Fruit fly (Drosophila melanogaster) whole organism, embryonic: ENCODE data around the gene CG12289.
A peak's percentile ranks its signal among the peaks of the same experiment; 100 is the strongest.

ENCODE experiments used
- Blimp-1 ChIP-seq: fragments of 200-800 bp; sonication (Bioruptor generic); optimal IDR thresholded peaks from 3 replicates; lab custom pipeline; 2018; ENCODE audit warnings: missing biosample characterization, missing genetic modification characterization, mild to moderate bottlenecking, moderate library complexity, missing genetic modification reagents
- CG10431 ChIP-seq: fragments of 200-800 bp; sonication (Bioruptor generic); optimal IDR thresholded peaks from 3 replicates; lab custom pipeline; 2018; ENCODE audit warnings: missing biosample characterization, mild to moderate bottlenecking, missing genetic modification characterization
- CG10543 ChIP-seq: fragments of 200-800 bp; sonication (Bioruptor generic); optimal IDR thresholded peaks from 3 replicates; lab custom pipeline; 2017; ENCODE audit warnings: missing biosample characterization, mild to moderate bottlenecking, missing genetic modification characterization, moderate library complexity
- CG11696 ChIP-seq: fragments of 200-800 bp; sonication (Bioruptor generic); IDR thresholded peaks from 2 replicates; pipeline ENCODE4 v1.3.6; 2022; ENCODE audit warnings: missing biosample characterization, missing genetic modification characterization
- CG12659 ChIP-seq: fragments of 200-800 bp; sonication (Bioruptor generic); optimal IDR thresholded peaks from 3 replicates; lab custom pipeline; 2017; ENCODE audit warnings: mild to moderate bottlenecking, missing biosample characterization, missing genetic modification reagents, missing genetic modification characterization
- CG14710 ChIP-seq: fragments of 200-800 bp; sonication (Bioruptor generic); optimal IDR thresholded peaks from 3 replicates; lab custom pipeline; 2019; ENCODE audit warnings: missing biosample characterization, mild to moderate bottlenecking, missing genetic modification characterization, moderate library complexity
- CG15269 ChIP-seq: fragments of 200-800 bp; sonication (Bioruptor generic); optimal IDR thresholded peaks from 2 replicates; lab custom pipeline; 2018; ENCODE audit warnings: missing biosample characterization, mild to moderate bottlenecking, missing genetic modification characterization, moderate library complexity
- CG17359 ChIP-seq: fragments of 200-800 bp; sonication (Bioruptor generic); optimal IDR thresholded peaks from 3 replicates; lab custom pipeline; 2018; ENCODE audit warnings: missing biosample characterization, mild to moderate bottlenecking, missing genetic modification characterization, moderate library complexity
- CG17361 ChIP-seq: fragments of 200-800 bp; sonication (Bioruptor generic); IDR thresholded peaks from 3 replicates; pipeline ENCODE4 v1.3.6; 2022; ENCODE audit warnings: missing biosample characterization, missing genetic modification characterization
- CG17568 ChIP-seq: fragments of 200-800 bp; sonication (Bioruptor generic); optimal IDR thresholded peaks from 2 replicates; lab custom pipeline; 2018; ENCODE audit warnings: missing biosample characterization, mild to moderate bottlenecking, missing genetic modification characterization, moderate library complexity
- CG3163 ChIP-seq: fragments of 200-800 bp; sonication (Bioruptor generic); optimal IDR thresholded peaks from 3 replicates; lab custom pipeline; 2016; ENCODE audit warnings: missing biosample characterization, missing genetic modification characterization
- CG5180 ChIP-seq: fragments of 200-800 bp; sonication (Bioruptor generic); optimal IDR thresholded peaks from 3 replicates; lab custom pipeline; 2017; ENCODE audit warnings: missing biosample characterization, missing genetic modification characterization, mild to moderate bottlenecking, moderate library complexity, missing genetic modification reagents
- CG6813 ChIP-seq: fragments of 200-800 bp; sonication (Bioruptor generic); optimal IDR thresholded peaks from 2 replicates; lab custom pipeline; 2017; ENCODE audit warnings: missing biosample characterization, missing genetic modification characterization, mild to moderate bottlenecking, moderate library complexity, missing genetic modification reagents
- CG7786 ChIP-seq: fragments of 200-800 bp; sonication (Bioruptor generic); optimal IDR thresholded peaks from 2 replicates; lab custom pipeline; 2016; ENCODE audit warnings: missing biosample characterization, missing genetic modification characterization
- CG7839 ChIP-seq: fragments of 200-800 bp; sonication (Bioruptor generic); optimal IDR thresholded peaks from 3 replicates; lab custom pipeline; 2018; ENCODE audit warnings: missing biosample characterization, mild to moderate bottlenecking, missing genetic modification characterization, moderate library complexity
- CG8388 ChIP-seq: fragments of 200-800 bp; sonication (Bioruptor generic); optimal IDR thresholded peaks from 2 replicates; lab custom pipeline; 2019; ENCODE audit warnings: missing biosample characterization, mild to moderate bottlenecking, missing genetic modification characterization, moderate library complexity
- CG9437 ChIP-seq: fragments of 200-800 bp; sonication (Bioruptor generic); optimal IDR thresholded peaks from 2 replicates; lab custom pipeline; 2018; ENCODE audit warnings: missing biosample characterization, mild to moderate bottlenecking, missing genetic modification characterization
- D19B ChIP-seq: fragments of 200-800 bp; sonication (Bioruptor generic); optimal IDR thresholded peaks from 2 replicates; lab custom pipeline; 2017; ENCODE audit warnings: missing biosample characterization, mild to moderate bottlenecking, missing genetic modification characterization
- Dll ChIP-seq: fragments of 200-800 bp; sonication (Bioruptor generic); IDR thresholded peaks from 4 replicates; pipeline ENCODE4 v1.3.6; 2022; ENCODE audit warnings: missing biosample characterization, missing genetic modification characterization; ENCODE audit not compliant: partially characterized antibody
- Ets97D ChIP-seq: fragments of 200-800 bp; sonication (Bioruptor generic); optimal IDR thresholded peaks from 3 replicates; lab custom pipeline; 2016; ENCODE audit warnings: missing biosample characterization, missing genetic modification characterization
- GATAe ChIP-seq: fragments of 200-800 bp; sonication (Bioruptor generic); conservative IDR thresholded peaks from 2 replicates; pipeline ENCODE4 v1.3.6; 2022; ENCODE audit warnings: missing biosample characterization, missing genetic modification characterization
- Hmr ChIP-seq: fragments of 200-800 bp; sonication (Bioruptor generic); optimal IDR thresholded peaks from 3 replicates; lab custom pipeline; 2017; ENCODE audit warnings: mild to moderate bottlenecking, missing biosample characterization, missing genetic modification reagents, missing genetic modification characterization
- Hmx ChIP-seq: fragments of 200-800 bp; sonication (Bioruptor generic); optimal IDR thresholded peaks from 2 replicates; lab custom pipeline; 2016; ENCODE audit warnings: missing biosample characterization, missing genetic modification characterization
- NC2α ChIP-seq: fragments of 200-800 bp; sonication (Bioruptor generic); optimal IDR thresholded peaks from 2 replicates; lab custom pipeline; 2016; ENCODE audit warnings: missing biosample characterization, missing genetic modification characterization
- Pdp1 ChIP-seq, 2 experiments: fragments of 200-800 bp; sonication (Bioruptor generic); optimal IDR thresholded peaks; 3 replicates each; lab custom pipeline; 2016; ENCODE audit warnings: missing biosample characterization in 2 of 2, missing genetic modification characterization in 2 of 2, mild to moderate bottlenecking in 1 of 2, moderate library complexity in 1 of 2
- ac ChIP-seq: fragments of 200-800 bp; sonication (Bioruptor generic); optimal IDR thresholded peaks from 3 replicates; lab custom pipeline; 2017; ENCODE audit warnings: missing biosample characterization, mild to moderate bottlenecking, missing genetic modification characterization
- ash1 ChIP-seq: fragments of 200-800 bp; sonication (Bioruptor generic); optimal IDR thresholded peaks from 2 replicates; lab custom pipeline; 2018; ENCODE audit warnings: missing biosample characterization, mild to moderate bottlenecking, missing genetic modification characterization
- az2 ChIP-seq: fragments of 200-800 bp; sonication (Bioruptor generic); optimal IDR thresholded peaks from 3 replicates; lab custom pipeline; 2016; ENCODE audit warnings: missing biosample characterization, missing genetic modification characterization
- bigmax ChIP-seq: fragments of 200-800 bp; sonication (Bioruptor generic); optimal IDR thresholded peaks from 2 replicates; lab custom pipeline; 2018; ENCODE audit warnings: missing biosample characterization, mild to moderate bottlenecking, missing genetic modification characterization
- chn ChIP-seq: fragments of 200-800 bp; sonication (Bioruptor generic); optimal IDR thresholded peaks from 2 replicates; lab custom pipeline; 2016; ENCODE audit warnings: missing biosample characterization, missing genetic modification characterization
- croc ChIP-seq: fragments of 200-800 bp; sonication (Bioruptor generic); conservative IDR thresholded peaks from 3 replicates; pipeline ENCODE4 v1.3.6; 2022; ENCODE audit warnings: missing biosample characterization, missing genetic modification characterization
- disco-r ChIP-seq: fragments of 200-800 bp; sonication (Bioruptor generic); optimal IDR thresholded peaks from 2 replicates; lab custom pipeline; 2016; ENCODE audit warnings: missing biosample characterization, missing genetic modification characterization
- fd64A ChIP-seq: fragments of 200-800 bp; sonication (Bioruptor generic); optimal IDR thresholded peaks from 3 replicates; lab custom pipeline; 2018; ENCODE audit warnings: missing biosample characterization, mild to moderate bottlenecking, missing genetic modification characterization
- fd96Cb ChIP-seq: fragments of 200-800 bp; sonication (Bioruptor generic); optimal IDR thresholded peaks from 2 replicates; lab custom pipeline; 2018; ENCODE audit warnings: missing biosample characterization, mild to moderate bottlenecking, missing genetic modification characterization, moderate library complexity
- inv ChIP-seq: fragments of 200-800 bp; sonication (Bioruptor generic); IDR thresholded peaks from 2 replicates; pipeline ENCODE4 v1.3.6; 2022; ENCODE audit warnings: missing biosample characterization, missing genetic modification characterization; ENCODE audit not compliant: partially characterized antibody
- klu ChIP-seq: fragments of 200-800 bp; sonication (Bioruptor generic); IDR thresholded peaks from 2 replicates; pipeline ENCODE4 v1.3.6; 2022; ENCODE audit warnings: missing biosample characterization, missing genetic modification characterization
- lola ChIP-seq, 3 experiments: fragments of >200 bp in 2 of 3; fragments of 200-800 bp in 1 of 3; sonication (Bioruptor generic) in 1 of 3; optimal IDR thresholded peaks; 2 replicates each; lab custom pipeline; 2017 to 2019; ENCODE audit warnings: missing biosample characterization in 3 of 3, missing genetic modification characterization in 3 of 3, mild to moderate bottlenecking in 1 of 3, moderate library complexity in 1 of 3
- org-1 ChIP-seq: fragments of 200-800 bp; sonication (Bioruptor generic); optimal IDR thresholded peaks from 2 replicates; lab custom pipeline; 2017; ENCODE audit warnings: missing biosample characterization, missing genetic modification characterization
- peb ChIP-seq: fragments of 200-800 bp; sonication (Bioruptor generic); IDR thresholded peaks from 2 replicates; pipeline ENCODE4 v1.3.6; 2022; ENCODE audit warnings: missing biosample characterization, missing genetic modification characterization
- phol ChIP-seq: fragments of 200-800 bp; sonication (Bioruptor generic); optimal IDR thresholded peaks from 3 replicates; lab custom pipeline; 2018; ENCODE audit warnings: missing biosample characterization, mild to moderate bottlenecking, missing genetic modification characterization, moderate library complexity
- rib ChIP-seq: fragments of 200-800 bp; sonication (Bioruptor generic); IDR thresholded peaks from 2 replicates; pipeline ENCODE4 v1.3.6; 2022; ENCODE audit warnings: missing biosample characterization, missing genetic modification characterization
- sc ChIP-seq, 3 experiments: fragments of >200 bp in 2 of 3; fragments of 200-800 bp in 1 of 3; sonication (Bioruptor generic) in 1 of 3; optimal IDR thresholded peaks; 2 replicates in 2 of 3; 3 replicates in 1 of 3; lab custom pipeline; 2017; ENCODE audit warnings: mild to moderate bottlenecking in 1 of 3, missing biosample characterization in 1 of 3, missing genetic modification characterization in 1 of 3, missing genetic modification reagents in 1 of 3
- sens ChIP-seq: fragments of 200-800 bp; sonication (Bioruptor generic); peaks from one replicate; lab custom pipeline; 2016; ENCODE audit warnings: missing biosample characterization, missing genetic modification characterization
- sima ChIP-seq: fragments of 200-800 bp; sonication (Bioruptor generic); optimal IDR thresholded peaks from 2 replicates; lab custom pipeline; 2016; ENCODE audit warnings: missing biosample characterization, missing genetic modification characterization
- slou ChIP-seq: fragments of 200-800 bp; sonication (Bioruptor generic); optimal IDR thresholded peaks from 3 replicates; lab custom pipeline; 2016; ENCODE audit warnings: missing biosample characterization, missing genetic modification characterization
- tap ChIP-seq: fragments of 200-800 bp; optimal IDR thresholded peaks from 3 replicates; lab custom pipeline; 2019; ENCODE audit warnings: missing biosample characterization, mild to moderate bottlenecking, missing genetic modification characterization, moderate library complexity
- tin ChIP-seq: fragments of 200-800 bp; sonication (Bioruptor generic); optimal IDR thresholded peaks from 3 replicates; lab custom pipeline; 2016; ENCODE audit warnings: missing biosample characterization, missing genetic modification characterization
- tio ChIP-seq: fragments of 200-800 bp; sonication (Bioruptor generic); optimal IDR thresholded peaks from 2 replicates; lab custom pipeline; 2017; ENCODE audit warnings: missing biosample characterization, missing genetic modification characterization, inconsistent platforms
- toy ChIP-seq: fragments of 200-800 bp; sonication (Bioruptor generic); IDR thresholded peaks from 2 replicates; pipeline ENCODE4 v1.3.6; 2022; ENCODE audit warnings: missing biosample characterization, missing genetic modification characterization
- tx ChIP-seq: fragments of 200-800 bp; sonication (Bioruptor generic); optimal IDR thresholded peaks from 2 replicates; lab custom pipeline; 2016; ENCODE audit warnings: missing biosample characterization, missing genetic modification characterization

CG12289 gene

DNA sequence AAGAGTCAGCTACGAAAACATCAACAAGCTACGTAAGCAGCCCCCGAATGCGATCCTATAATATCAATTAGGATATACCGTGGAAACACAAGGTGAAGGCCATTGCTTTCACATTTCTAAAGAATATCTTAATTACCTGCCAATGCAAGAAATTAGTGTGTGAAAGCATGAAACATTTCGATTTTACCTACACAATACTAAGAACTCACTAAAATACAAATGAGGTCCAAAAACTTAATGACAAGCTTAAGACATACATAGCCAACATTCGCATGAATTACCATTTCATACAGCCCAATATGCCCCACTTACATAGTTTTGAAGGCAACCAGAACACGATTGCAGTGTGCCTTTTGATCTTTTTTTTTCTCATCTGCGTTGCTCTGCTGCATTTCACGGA, 28.6 kb downstream of the CG12289 start (continued):
- no peak for TF ChIP-seq CG12659 (GFP tag; lab: Kevin White, UChicago)
- no peak for TF ChIP-seq sc (optimal IDR thresholded peaks at IDR 0.05; lab: Kevin White, UChicago)
- no peak for TF ChIP-seq sc (GFP tag; optimal IDR thresholded peaks at IDR 0.05; lab: Kevin White, UChicago)
- TF ChIP-seq tio (GFP tag; lab: Kevin White, UChicago), result peak; percentile 3
- peak; percentile 56; the same call in 1 of the 3 replicates for TF ChIP-seq CG17361 (GFP tag; lab: Robert Waterston, UW)
- TF ChIP-seq rib (GFP tag; lab: Robert Waterston, UW), result no peak
- TF ChIP-seq Pdp1 (GFP tag; optimal IDR thresholded peaks at IDR 0.05; lab: Kevin White, UChicago), result no peak
- no peak for TF ChIP-seq tap (tag; lab: Kevin White, UChicago)
- no peak for TF ChIP-seq GATAe (GFP tag; lab: Robert Waterston, UW)
- TF ChIP-seq bigmax (GFP tag; lab: Kevin White, UChicago), result no peak
- no peak for TF ChIP-seq peb (GFP tag; lab: Robert Waterston, UW)
- peak; percentile 22 for TF ChIP-seq CG7839
- peak; percentile 13 for TF ChIP-seq D19B (GFP tag; lab: Kevin White, UChicago)
- TF ChIP-seq Hmx (GFP tag; lab: Kevin White, UChicago), result no peak
- no peak for TF ChIP-seq ac (GFP tag; lab: Kevin White, UChicago)
- peak; percentile 15 for TF ChIP-seq NC2α (GFP tag; lab: Kevin White, UChicago)
- no peak for TF ChIP-seq org-1 (GFP tag; lab: Kevin White, UChicago)
- no peak for TF ChIP-seq CG10543 (GFP tag; lab: Kevin White, UChicago)
- TF ChIP-seq CG7786 (GFP tag; lab: Kevin White, UChicago), result peak; percentile 19
- peak; percentile 89 for TF ChIP-seq sens
- no peak for TF ChIP-seq CG10431 (GFP tag; lab: Kevin White, UChicago)
- peak in 1 of 3 experiments; percentile 51 for TF ChIP-seq lola (GFP tag; optimal IDR thresholded peaks at IDR 0.05; lab: Kevin White, UChicago)
- no peak for TF ChIP-seq inv (GFP tag; lab: Robert Waterston, UW)
- TF ChIP-seq CG8388 (GFP tag; lab: Kevin White, UChicago), result peak; percentile 10
- TF ChIP-seq disco-r (GFP tag; lab: Kevin White, UChicago), result no peak
- TF ChIP-seq Dll (GFP tag; lab: Robert Waterston, UW), result no peak
- TF ChIP-seq CG14710 (tag; lab: Kevin White, UChicago), result peak; percentile 29
- peak; percentile 41 for TF ChIP-seq phol (tag; lab: Kevin White, UChicago)
- TF ChIP-seq chn (GFP tag; lab: Kevin White, UChicago), result peak; percentile 54
- TF ChIP-seq CG11696, result no peak
- TF ChIP-seq Hmr (GFP tag; lab: Kevin White, UChicago), result no peak
- TF ChIP-seq CG17359, result no peak
- no peak for TF ChIP-seq sima (GFP tag; lab: Kevin White, UChicago)
- TF ChIP-seq fd64A (GFP tag; lab: Kevin White, UChicago), result no peak
- no peak for TF ChIP-seq CG17568 (GFP tag; lab: Kevin White, UChicago)
- TF ChIP-seq tx, result peak; percentile 0
- peak; percentile 24 for TF ChIP-seq CG15269
- no peak for TF ChIP-seq ash1 (GFP tag; lab: Kevin White, UChicago)
- TF ChIP-seq CG5180 (GFP tag; lab: Kevin White, UChicago), result no peak
- TF ChIP-seq CG3163 (GFP tag; lab: Kevin White, UChicago), result peak; percentile 9
- peak; percentile 45 for TF ChIP-seq CG9437
- peak; percentile 52 for TF ChIP-seq az2 (GFP tag; lab: Kevin White, UChicago)
- TF ChIP-seq klu (GFP tag; lab: Robert Waterston, UW), result no peak
- TF ChIP-seq toy, result no peak
- TF ChIP-seq croc (GFP tag; lab: Robert Waterston, UW), result 0 out of 3 replicates have a peak, but pooled peaks have one; percentile 31
- TF ChIP-seq slou (GFP tag; lab: Kevin White, UChicago), result no peak
- TF ChIP-seq tin, result no peak
- no peak for TF ChIP-seq CG6813 (GFP tag; lab: Kevin White, UChicago)
- TF ChIP-seq fd96Cb (tag; lab: Kevin White, UChicago), result peak; percentile 35
- peak; percentile 40 for TF ChIP-seq Blimp-1 (GFP tag; lab: Kevin White, UChicago)
- no peak for TF ChIP-seq Ets97D
